Fruit fly (Drosophila melanogaster) whole organism, embryonic: ENCODE results near the gene Srrm234.

ENCODE experiments used
- B-H1 ChIP-seq: fragments of 200-800 bp; sonication (Bioruptor generic); IDR thresholded peaks from 3 replicates; pipeline ENCODE4 v1.3.6; 2022; ENCODE audit warnings: missing biosample characterization, missing genetic modification characterization
- Bteb2 ChIP-seq: fragments of 200-800 bp; sonication (Bioruptor generic); optimal IDR thresholded peaks from 2 replicates; lab custom pipeline; 2016; ENCODE audit warnings: missing biosample characterization, missing genetic modification characterization
- CG10462 ChIP-seq: fragments of 200-800 bp; sonication (Bioruptor generic); optimal IDR thresholded peaks from 2 replicates; lab custom pipeline; 2016; ENCODE audit warnings: missing biosample characterization, missing genetic modification characterization
- CG10543 ChIP-seq: fragments of 200-800 bp; sonication (Bioruptor generic); optimal IDR thresholded peaks from 3 replicates; lab custom pipeline; 2017; ENCODE audit warnings: missing biosample characterization, mild to moderate bottlenecking, missing genetic modification characterization, moderate library complexity
- CG11085 ChIP-seq: fragments of 200-800 bp; sonication (Bioruptor generic); IDR thresholded peaks from 2 replicates; pipeline ENCODE4 v1.3.6; 2022; ENCODE audit warnings: missing biosample characterization, missing genetic modification characterization
- CG11723 ChIP-seq: fragments of 200-800 bp; sonication (Bioruptor generic); optimal IDR thresholded peaks from 2 replicates; lab custom pipeline; 2017; ENCODE audit warnings: missing biosample characterization, mild to moderate bottlenecking, missing genetic modification characterization
- CG12155 ChIP-seq: fragments of 200-800 bp; sonication (Bioruptor generic); optimal IDR thresholded peaks from 3 replicates; lab custom pipeline; 2016; ENCODE audit warnings: missing biosample characterization, missing genetic modification characterization
- CG12391 ChIP-seq: fragments of 200-800 bp; sonication (Bioruptor generic); optimal IDR thresholded peaks from 3 replicates; lab custom pipeline; 2018; ENCODE audit warnings: missing biosample characterization, mild to moderate bottlenecking, missing genetic modification characterization, moderate library complexity
- CG14014 ChIP-seq: fragments of 200-800 bp; sonication (Bioruptor generic); IDR thresholded peaks from 2 replicates; pipeline ENCODE4 v1.3.6; 2022; ENCODE audit warnings: missing biosample characterization, missing genetic modification characterization
- CG17568 ChIP-seq: fragments of 200-800 bp; sonication (Bioruptor generic); optimal IDR thresholded peaks from 2 replicates; lab custom pipeline; 2018; ENCODE audit warnings: missing biosample characterization, mild to moderate bottlenecking, missing genetic modification characterization, moderate library complexity
- CG1792 ChIP-seq: fragments of 200-800 bp; sonication (Bioruptor generic); optimal IDR thresholded peaks from 2 replicates; lab custom pipeline; 2016; ENCODE audit warnings: missing biosample characterization, missing genetic modification characterization
- CG30403 ChIP-seq: fragments of 200-800 bp; sonication (Bioruptor generic); optimal IDR thresholded peaks from 3 replicates; lab custom pipeline; 2016; ENCODE audit warnings: missing biosample characterization, missing genetic modification characterization
- CG32772 ChIP-seq: fragments of 200-800 bp; sonication (Bioruptor generic); IDR thresholded peaks from 2 replicates; pipeline ENCODE4 v1.3.6; 2022; ENCODE audit warnings: missing biosample characterization, missing genetic modification characterization
- CG34376 ChIP-seq: fragments of 200-800 bp; sonication (Bioruptor generic); optimal IDR thresholded peaks from 2 replicates; lab custom pipeline; 2018; ENCODE audit warnings: missing biosample characterization, mild to moderate bottlenecking, missing genetic modification characterization
- CG3847 ChIP-seq: fragments of 200-800 bp; sonication (Bioruptor generic); IDR thresholded peaks from 2 replicates; pipeline ENCODE4 v1.3.6; 2022; ENCODE audit warnings: missing biosample characterization, missing genetic modification characterization
- CG4328 ChIP-seq: fragments of 200-800 bp; sonication (Bioruptor generic); optimal IDR thresholded peaks from 3 replicates; lab custom pipeline; 2017; ENCODE audit warnings: missing biosample characterization, missing genetic modification reagents, missing genetic modification characterization
- CG9437 ChIP-seq: fragments of 200-800 bp; sonication (Bioruptor generic); optimal IDR thresholded peaks from 2 replicates; lab custom pipeline; 2018; ENCODE audit warnings: missing biosample characterization, mild to moderate bottlenecking, missing genetic modification characterization
- CG9817 ChIP-seq: fragments of 200-800 bp; sonication (Bioruptor generic); optimal IDR thresholded peaks from 2 replicates; lab custom pipeline; 2018; ENCODE audit warnings: missing biosample characterization, mild to moderate bottlenecking, missing genetic modification characterization, moderate library complexity
- CG9932 ChIP-seq: fragments of 200-800 bp; sonication (Bioruptor generic); IDR thresholded peaks from 2 replicates; pipeline ENCODE4 v1.3.6; 2022; ENCODE audit warnings: missing biosample characterization, missing genetic modification characterization
- D19B ChIP-seq: fragments of 200-800 bp; sonication (Bioruptor generic); optimal IDR thresholded peaks from 2 replicates; lab custom pipeline; 2017; ENCODE audit warnings: missing biosample characterization, mild to moderate bottlenecking, missing genetic modification characterization
- Dip3 ChIP-seq: fragments of 200-800 bp; sonication (Bioruptor generic); optimal IDR thresholded peaks from 3 replicates; lab custom pipeline; 2016; ENCODE audit warnings: missing biosample characterization, missing genetic modification characterization
- Fer3 ChIP-seq: fragments of 200-800 bp; sonication (Bioruptor generic); optimal IDR thresholded peaks from 2 replicates; lab custom pipeline; 2018; ENCODE audit warnings: missing biosample characterization, mild to moderate bottlenecking, missing genetic modification characterization, moderate library complexity
- HLH3B ChIP-seq: fragments of 200-800 bp; sonication (Bioruptor generic); IDR thresholded peaks from 2 replicates; pipeline ENCODE4 v1.3.6; 2022; ENCODE audit warnings: missing biosample characterization, missing genetic modification characterization
- HLH54F ChIP-seq: fragments of 200-800 bp; sonication (Bioruptor generic); optimal IDR thresholded peaks from 3 replicates; lab custom pipeline; 2016; ENCODE audit warnings: missing biosample characterization, missing genetic modification characterization
- Meics ChIP-seq: fragments of 200-800 bp; sonication (Bioruptor generic); optimal IDR thresholded peaks from 2 replicates; lab custom pipeline; 2017; ENCODE audit warnings: missing biosample characterization, mild to moderate bottlenecking, missing genetic modification characterization
- Opbp ChIP-seq: fragments of 200-800 bp; sonication (Bioruptor generic); IDR thresholded peaks from 3 replicates; pipeline ENCODE4 v1.3.6; 2022; ENCODE audit warnings: missing biosample characterization, missing genetic modification characterization; ENCODE audit not compliant: partially characterized antibody
- Ravus ChIP-seq: fragments of 200-800 bp; sonication (Bioruptor generic); IDR thresholded peaks from 2 replicates; pipeline ENCODE4 v1.3.6; 2022; ENCODE audit warnings: missing biosample characterization, missing genetic modification characterization
- Rx ChIP-seq: fragments of 200-800 bp; sonication (Bioruptor generic); IDR thresholded peaks from 2 replicates; pipeline ENCODE4 v1.3.6; 2022; ENCODE audit warnings: missing biosample characterization, missing genetic modification characterization
- caup ChIP-seq: fragments of 200-800 bp; sonication (Bioruptor generic); optimal IDR thresholded peaks from 3 replicates; lab custom pipeline; 2017; ENCODE audit warnings: missing biosample characterization, mild to moderate bottlenecking, missing genetic modification characterization, moderate library complexity; ENCODE audit not compliant: severe bottlenecking
- gem ChIP-seq: fragments of 200-800 bp; sonication (Bioruptor generic); optimal IDR thresholded peaks from 2 replicates; lab custom pipeline; 2019; ENCODE audit warnings: missing biosample characterization, mild to moderate bottlenecking, missing genetic modification characterization, moderate library complexity
- lab ChIP-seq: fragments of 200-800 bp; sonication (Bioruptor generic); optimal IDR thresholded peaks from 3 replicates; lab custom pipeline; 2017; ENCODE audit warnings: missing biosample characterization, missing genetic modification characterization, mild to moderate bottlenecking, moderate library complexity, missing genetic modification reagents
- lbe ChIP-seq: fragments of 200-800 bp; sonication (Bioruptor generic); optimal IDR thresholded peaks from 2 replicates; lab custom pipeline; 2016; ENCODE audit warnings: missing biosample characterization, mild to moderate bottlenecking, missing genetic modification characterization
- mam ChIP-seq: fragments of 200-800 bp; sonication (Bioruptor generic); optimal IDR thresholded peaks from 3 replicates; lab custom pipeline; 2016; ENCODE audit warnings: missing biosample characterization, missing genetic modification characterization
- repo ChIP-seq: fragments of 200-800 bp; sonication (Bioruptor generic); optimal IDR thresholded peaks from 2 replicates; lab custom pipeline; 2016; ENCODE audit warnings: missing biosample characterization, missing genetic modification characterization
- sd ChIP-seq: fragments of 200-800 bp; sonication (Bioruptor generic); optimal IDR thresholded peaks from 3 replicates; lab custom pipeline; 2018; ENCODE audit warnings: missing biosample characterization, mild to moderate bottlenecking, missing genetic modification characterization, moderate library complexity
- sqz ChIP-seq: fragments of 200-800 bp; sonication (Bioruptor generic); optimal IDR thresholded peaks from 3 replicates; lab custom pipeline; 2018; ENCODE audit warnings: missing biosample characterization, mild to moderate bottlenecking, missing genetic modification characterization
- toy ChIP-seq: fragments of 200-800 bp; sonication (Bioruptor generic); IDR thresholded peaks from 2 replicates; pipeline ENCODE4 v1.3.6; 2022; ENCODE audit warnings: missing biosample characterization, missing genetic modification characterization
- trh ChIP-seq: fragments of 200-800 bp; sonication (Bioruptor generic); optimal IDR thresholded peaks from 2 replicates; lab custom pipeline; 2016; ENCODE audit warnings: missing biosample characterization, missing genetic modification characterization
- zf30C ChIP-seq: fragments of 200-800 bp; sonication (Bioruptor generic); optimal IDR thresholded peaks from 3 replicates; lab custom pipeline; 2018; ENCODE audit warnings: missing biosample characterization, mild to moderate bottlenecking, missing genetic modification characterization

The Srrm234 gene

dm6 chr3L:1702367-1702927 lies 37.6 kb upstream of the Srrm234 start, which contains the start of gene CG13931 (continued):
- 0 out of 2 replicates have a peak, but pooled peaks have one; percentile 18 for TF ChIP-seq CG32772 (GFP tag; lab: Robert Waterston, UW)
- no peak for TF ChIP-seq CG9932 (GFP tag; lab: Robert Waterston, UW)
- no peak for TF ChIP-seq CG12155 (GFP tag; lab: Kevin White, UChicago)
- no peak for TF ChIP-seq CG10543 (GFP tag; lab: Kevin White, UChicago)
- TF ChIP-seq mam = no peak
- TF ChIP-seq sd (tag; lab: Kevin White, UChicago) = no peak
- TF ChIP-seq repo (GFP tag; lab: Kevin White, UChicago) = no peak
- TF ChIP-seq CG1792 = no peak
- TF ChIP-seq CG4328 (GFP tag; lab: Kevin White, UChicago) = no peak
- TF ChIP-seq CG10462 = no peak
- TF ChIP-seq CG17568 (GFP tag; lab: Kevin White, UChicago) = no peak
- no peak for TF ChIP-seq CG34376 (GFP tag; lab: Kevin White, UChicago)
- no peak for TF ChIP-seq zf30C (GFP tag; lab: Kevin White, UChicago)
- TF ChIP-seq HLH3B (GFP tag; lab: Robert Waterston, UW) = peak; percentile 23; the same call in 1 of the 2 replicates
- no peak for TF ChIP-seq CG11085 (GFP tag; lab: Robert Waterston, UW)
- TF ChIP-seq B-H1 = no peak
- TF ChIP-seq CG30403 (GFP tag; lab: Kevin White, UChicago) = peak; percentile 38
- TF ChIP-seq D19B (GFP tag; lab: Kevin White, UChicago) = no peak
- TF ChIP-seq sqz (GFP tag; lab: Kevin White, UChicago) = no peak
- no peak for TF ChIP-seq Ravus
- no peak for TF ChIP-seq CG11723 (GFP tag; lab: Kevin White, UChicago)
- peak; percentile 61 for TF ChIP-seq gem (tag; lab: Kevin White, UChicago)
- no peak for TF ChIP-seq CG9817
- peak; percentile 30 for TF ChIP-seq CG12391
- TF ChIP-seq CG3847 (GFP tag; lab: Robert Waterston, UW) = no peak
- no peak for TF ChIP-seq CG9437 (GFP tag; lab: Kevin White, UChicago)
- TF ChIP-seq lab (GFP tag; lab: Kevin White, UChicago) = no peak
- TF ChIP-seq CG14014 = no peak
- no peak for TF ChIP-seq Rx
- no peak for TF ChIP-seq Meics (GFP tag; lab: Kevin White, UChicago)
- TF ChIP-seq lbe (GFP tag; lab: Kevin White, UChicago) = no peak
- TF ChIP-seq Fer3 (tag; lab: Kevin White, UChicago) = no peak
- no peak for TF ChIP-seq Opbp (GFP tag; lab: Robert Waterston, UW)
- no peak for TF ChIP-seq trh (GFP tag; lab: Kevin White, UChicago)
- TF ChIP-seq Dip3 (GFP tag; lab: Kevin White, UChicago) = no peak
- no peak for TF ChIP-seq Bteb2 (GFP tag; lab: Kevin White, UChicago)

dm6 chr3L:1694317-1694716 lies 29.5 kb upstream of the Srrm234 start, which contains the start of gene CG12011:
CG12011 (plus strand) TSS chr3L:1694617.
- TF ChIP-seq HLH54F (GFP tag; lab: Kevin White, UChicago) (no peak), caup (GFP tag; lab: Kevin White, UChicago) (no peak), toy (GFP tag; lab: Robert Waterston, UW) (no peak)
